Fruit fly (Drosophila melanogaster): ENCODE measurements around the gene CG1113.

The CG1113 gene

dm6 chr3R:5283360-5283963 lies 30.5 kb downstream of the CG1113 start (continued):
- TF ChIP-seq CG12391 (tag; optimal IDR thresholded peaks at IDR 0.05) (peak; percentile 92), Dek (tag; optimal IDR thresholded peaks at IDR 0.05) (peak; percentile 90), lbe (GFP tag; optimal IDR thresholded peaks at IDR 0.05) (peak; percentile 54), CG9932 (GFP tag; IDR thresholded peaks at IDR 0.05) (peak; percentile 88), CG12299 (tag; optimal IDR thresholded peaks at IDR 0.05) (peak; percentile 90), CG6813 (GFP tag; optimal IDR thresholded peaks at IDR 0.05) (peak; percentile 86), Max (GFP tag; optimal IDR thresholded peaks at IDR 0.05) (peak; percentile 90), dmrt11E (tag; optimal IDR thresholded peaks at IDR 0.05) (peak; percentile 54), CTCF (GFP tag; optimal IDR thresholded peaks at IDR 0.05) (peak; percentile 92), CG8765 (GFP tag; IDR thresholded peaks at IDR 0.05) (peak; percentile 63; the same call in 1 of the 2 replicates), cad (GFP tag; optimal IDR thresholded peaks at IDR 0.05) (no peak), hb (GFP tag; IDR thresholded peaks at IDR 0.05; ENCODE audit: partially characterized antibody) (no peak), CG16863 (GFP tag; optimal IDR thresholded peaks at IDR 0.05) (peak; percentile 89), Nf-YC (tag; optimal IDR thresholded peaks at IDR 0.05) (peak; percentile 86), CG32767 (GFP tag; IDR thresholded peaks at IDR 0.05) (peak; percentile 72; the same call in 1 of the 2 replicates), CG13296 (GFP tag; optimal IDR thresholded peaks at IDR 0.05) (peak; percentile 92), kni (GFP tag; optimal IDR thresholded peaks at IDR 0.05) (peak; percentile 81), nmo (GFP tag; optimal IDR thresholded peaks at IDR 0.05) (peak; percentile 92), repo (GFP tag; optimal IDR thresholded peaks at IDR 0.05) (peak; percentile 87), CG31441 (GFP tag; IDR thresholded peaks at IDR 0.05) (peak; percentile 93), Hmr (GFP tag; optimal IDR thresholded peaks at IDR 0.05) (peak; percentile 95), Asciz (GFP tag; optimal IDR thresholded peaks at IDR 0.05) (peak; percentile 89), Hmx (GFP tag; optimal IDR thresholded peaks at IDR 0.05) (peak; percentile 73), Xbp1 (GFP tag; optimal IDR thresholded peaks at IDR 0.05) (peak; percentile 93), fu2 (GFP tag; optimal IDR thresholded peaks at IDR 0.05) (peak; percentile 89), ara (GFP tag; IDR thresholded peaks at IDR 0.05) (peak; percentile 68), NfI (GFP tag; optimal IDR thresholded peaks at IDR 0.05) (peak; percentile 87), CG17568 (GFP tag; optimal IDR thresholded peaks at IDR 0.05) (peak; percentile 61), inv (GFP tag; IDR thresholded peaks at IDR 0.05; ENCODE audit: partially characterized antibody) (no peak), ken (GFP tag; IDR thresholded peaks at IDR 0.05) (peak; percentile 82), Tbp (GFP tag; optimal IDR thresholded peaks at IDR 0.05) (no peak), ab (GFP tag; optimal IDR thresholded peaks at IDR 0.05) (peak; percentile 69), CG12659 (GFP tag; optimal IDR thresholded peaks at IDR 0.05) (peak; percentile 95), Scr (GFP tag; IDR thresholded peaks at IDR 0.05; ENCODE audit: partially characterized antibody) (no peak), jigr1 (GFP tag; IDR thresholded peaks at IDR 0.05) (no peak), ash1 (GFP tag; optimal IDR thresholded peaks at IDR 0.05) (peak; percentile 22), Dp (GFP tag; optimal IDR thresholded peaks at IDR 0.05) (no peak), CrebB (tag; optimal IDR thresholded peaks at IDR 0.05) (peak; percentile 83), HLH54F (GFP tag; optimal IDR thresholded peaks at IDR 0.05) (peak; percentile 92), lab (GFP tag; optimal IDR thresholded peaks at IDR 0.05) (peak; percentile 96), odd (GFP tag; optimal IDR thresholded peaks at IDR 0.05) (peak; percentile 88), sima (GFP tag; optimal IDR thresholded peaks at IDR 0.05) (peak; percentile 86), tap (tag; optimal IDR thresholded peaks at IDR 0.05) (peak; percentile 85), CG17359 (tag; optimal IDR thresholded peaks at IDR 0.05) (peak; percentile 91), GATAe (GFP tag; conservative IDR thresholded peaks at IDR 0.05) (peak; percentile 69; the same call in 1 of the 2 replicates), CG4820 (GFP tag; optimal IDR thresholded peaks at IDR 0.05) (peak; percentile 86), CG13287 (GFP tag; IDR thresholded peaks at IDR 0.05; ENCODE audit: partially characterized antibody) (no peak), slbo (GFP tag; IDR thresholded peaks at IDR 0.05) (peak; percentile 87), Atf6 (GFP tag; IDR thresholded peaks at IDR 0.05) (peak; percentile 90), Ssrp (tag; optimal IDR thresholded peaks at IDR 0.05) (peak; percentile 91)

Data from whole organism, embryonic.